Fruit fly (Drosophila melanogaster): ENCODE measurements around the gene CG10646.
A peak's percentile ranks its signal among the peaks of the same experiment; 100 is the strongest.

CG10646 gene

DNA sequence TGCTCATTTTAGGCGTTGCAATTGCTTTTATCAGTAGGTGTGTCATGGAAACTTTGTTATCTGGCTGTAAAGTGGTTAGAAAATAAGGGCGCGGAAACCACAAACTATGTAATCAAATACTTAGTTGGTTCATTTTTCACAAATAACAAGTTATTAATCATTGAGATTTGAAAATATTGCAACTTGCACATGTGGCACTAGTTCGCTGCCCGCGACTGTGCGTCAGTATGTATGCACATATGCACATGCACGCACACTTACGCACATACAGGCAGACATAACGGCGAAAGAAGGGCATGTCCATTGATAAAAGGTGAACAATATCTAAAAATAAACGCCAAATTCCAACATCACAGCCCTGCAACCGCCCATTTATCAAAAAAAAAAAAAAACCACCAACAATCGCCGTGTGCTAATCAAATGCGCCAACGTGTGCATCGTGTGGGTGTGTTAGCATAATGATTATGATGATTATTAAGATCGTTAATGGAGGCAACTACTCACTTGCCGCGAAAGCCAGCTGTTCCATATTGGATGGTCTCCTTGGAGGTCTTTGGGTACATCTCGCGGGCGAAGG is 25.8 kb upstream of the CG10646 start (continued):
- TF ChIP-seq CG11398 (GFP tag; optimal IDR thresholded peaks at IDR 0.05) (no peak), CG15073 (GFP tag; optimal IDR thresholded peaks at IDR 0.05) (no peak), CG4328 (GFP tag; optimal IDR thresholded peaks at IDR 0.05) (no peak), gfzf (GFP tag; optimal IDR thresholded peaks at IDR 0.05) (no peak), CG2120 (GFP tag; optimal IDR thresholded peaks at IDR 0.05) (peak; percentile 24), Bgb (GFP tag; IDR thresholded peaks at IDR 0.05; ENCODE audit: partially characterized antibody) (no peak), CG12155 (GFP tag; optimal IDR thresholded peaks at IDR 0.05) (no peak), C15 (GFP tag; IDR thresholded peaks at IDR 0.05) (no peak), Vsx1 (GFP tag; optimal IDR thresholded peaks at IDR 0.05) (no peak), sisA (GFP tag; IDR thresholded peaks at IDR 0.05) (peak; percentile 61), lmd (GFP tag; IDR thresholded peaks at IDR 0.05) (peak; percentile 55), MTF-1 (GFP tag; optimal IDR thresholded peaks at IDR 0.05; ENCODE audit: borderline replicate concordance) (no peak), CTCF (GFP tag; optimal IDR thresholded peaks at IDR 0.05) (peak; percentile 15), ken (GFP tag; IDR thresholded peaks at IDR 0.05) (peak; percentile 18; the same call in 1 of the 3 replicates), z (GFP tag; IDR thresholded peaks at IDR 0.05) (no peak), Mes4 (GFP tag; optimal IDR thresholded peaks at IDR 0.05) (peak; percentile 32), oc (tag; optimal IDR thresholded peaks at IDR 0.05) (no peak), Med (GFP tag) (peak; percentile 88), croc (GFP tag; conservative IDR thresholded peaks at IDR 0.05) (no peak; the same call in 2 of the 3 replicates), CG10267 (tag; optimal IDR thresholded peaks at IDR 0.05) (peak; percentile 38), CG9932 (GFP tag; IDR thresholded peaks at IDR 0.05) (no peak), Adf1 (GFP tag; IDR thresholded peaks at IDR 0.05) (no peak), toy (GFP tag; IDR thresholded peaks at IDR 0.05) (no peak), sens (GFP tag) (peak; percentile 5), exex (tag; optimal IDR thresholded peaks at IDR 0.05) (no peak), CG15514 (GFP tag; optimal IDR thresholded peaks at IDR 0.05) (peak; percentile 9), HmgD (GFP tag; optimal IDR thresholded peaks at IDR 0.05) (no peak), CG10366 (GFP tag; IDR thresholded peaks at IDR 0.05) (peak; percentile 54), CG17385 (GFP tag; optimal IDR thresholded peaks at IDR 0.05) (peak; percentile 52), Ptx1 (GFP tag; IDR thresholded peaks at IDR 0.05) (peak; percentile 26; the same call in 1 of the 2 replicates), ato (GFP tag; IDR thresholded peaks at IDR 0.05; ENCODE audit: partially characterized antibody) (no peak), ase (GFP tag; IDR thresholded peaks at IDR 0.05) (peak; percentile 48; the same call in 2 of the 3 replicates), CG12391 (tag; optimal IDR thresholded peaks at IDR 0.05) (peak; percentile 21), CG9876 (GFP tag; optimal IDR thresholded peaks at IDR 0.05) (no peak), caup (GFP tag; optimal IDR thresholded peaks at IDR 0.05; ENCODE audit: severe bottlenecking) (peak; percentile 19), CG1603 (tag; optimal IDR thresholded peaks at IDR 0.05) (peak; percentile 75), vnd (GFP tag; IDR thresholded peaks at IDR 0.05; ENCODE audit: partially characterized antibody) (no peak), org-1 (GFP tag; optimal IDR thresholded peaks at IDR 0.05) (peak; percentile 13), ci (GFP tag; IDR thresholded peaks at IDR 0.05) (peak; percentile 85), NfI (GFP tag; optimal IDR thresholded peaks at IDR 0.05) (peak; percentile 38), dysf (GFP tag; IDR thresholded peaks at IDR 0.05) (peak; percentile 40; the same call in 1 of the 3 replicates), Stat92E (GFP tag; optimal IDR thresholded peaks at IDR 0.05) (no peak), CG6813 (GFP tag; optimal IDR thresholded peaks at IDR 0.05) (peak; percentile 31), CG33557 (GFP tag; optimal IDR thresholded peaks at IDR 0.05) (peak; percentile 14), gem (tag; optimal IDR thresholded peaks at IDR 0.05) (peak; percentile 62), CG14014 (GFP tag; IDR thresholded peaks at IDR 0.05) (0 out of 2 replicates have a peak, but pooled peaks have one; percentile 35), NC2β (GFP tag; optimal IDR thresholded peaks at IDR 0.05) (no peak), nerfin-2 (GFP tag; IDR thresholded peaks at IDR 0.05; ENCODE audit: partially characterized antibody) (no peak), CrebB (tag; optimal IDR thresholded peaks at IDR 0.05) (no peak), odd (GFP tag; optimal IDR thresholded peaks at IDR 0.05) (no peak)
